Fruit fly (Drosophila melanogaster) whole organism, wandering third instar larva: Measurements from ENCODE around the gene pum.

Experiments used
- CrebA ChIP-seq: fragments of 200-800 bp; sonication (Bioruptor generic); optimal IDR thresholded peaks from 2 replicates; lab custom pipeline; 2016; ENCODE audit warnings: missing biosample characterization, mild to moderate bottlenecking, missing genetic modification characterization, borderline replicate concordance
- Myc ChIP-seq: fragments of >200 bp; optimal IDR thresholded peaks from 2 replicates; lab custom pipeline; 2017
- Sp1 ChIP-seq: fragments of 200-800 bp; sonication (Bioruptor generic); optimal IDR thresholded peaks from 3 replicates; lab custom pipeline; 2019; ENCODE audit warnings: missing biosample characterization, mild to moderate bottlenecking, missing genetic modification characterization, moderate library complexity
- lola ChIP-seq: fragments of >200 bp; optimal IDR thresholded peaks from 2 replicates; lab custom pipeline; 2017; ENCODE audit warnings: missing biosample characterization, missing genetic modification characterization
- pan ChIP-seq: fragments of >200 bp; optimal IDR thresholded peaks from 2 replicates; lab custom pipeline; 2017
- psq ChIP-seq: fragments of 200-800 bp; sonication (Bioruptor generic); optimal IDR thresholded peaks from 3 replicates; lab custom pipeline; 2017; ENCODE audit warnings: missing biosample characterization, mild to moderate bottlenecking, missing genetic modification characterization, moderate library complexity

- TF ChIP-seq pan (lab: Kevin White, UChicago), result no peak
- no peak for TF ChIP-seq psq (GFP tag; lab: Kevin White, UChicago)
- no peak for TF ChIP-seq lola (GFP tag; lab: Kevin White, UChicago)
- no peak for TF ChIP-seq CrebA
- TF ChIP-seq Sp1 (GFP tag; lab: Kevin White, UChicago), result no peak
- TF ChIP-seq Myc (lab: Kevin White, UChicago), result no peak
Measured at dm6 chr3R:9130190-9130589, 107.3 kb downstream of the pum start.
